Fruit fly (Drosophila melanogaster) whole organism, adult: Measurements from ENCODE around the gene Gr64f.

ENCODE experiments used
- CG11617 ChIP-seq: fragments of 200-800 bp; sonication (Bioruptor generic); optimal IDR thresholded peaks from 2 replicates; lab custom pipeline; 2017; ENCODE audit warnings: mild to moderate bottlenecking, missing biosample characterization, missing genetic modification reagents, missing genetic modification characterization
- CG14711 ChIP-seq: fragments of 200-800 bp; sonication (Bioruptor generic); optimal IDR thresholded peaks from 2 replicates; lab custom pipeline; 2018; ENCODE audit warnings: missing biosample characterization, mild to moderate bottlenecking, missing genetic modification characterization, moderate library complexity
- CG1620 ChIP-seq: fragments of 200-800 bp; sonication (Bioruptor generic); optimal IDR thresholded peaks from 2 replicates; lab custom pipeline; 2016; ENCODE audit warnings: missing biosample characterization, missing genetic modification characterization
- CG5204 ChIP-seq: fragments of 200-800 bp; sonication (Bioruptor generic); optimal IDR thresholded peaks from 2 replicates; lab custom pipeline; 2016; ENCODE audit warnings: missing biosample characterization, missing genetic modification characterization
- CG7045 ChIP-seq: fragments of 200-800 bp; sonication (Bioruptor generic); optimal IDR thresholded peaks from 2 replicates; lab custom pipeline; 2017; ENCODE audit warnings: missing biosample characterization, mild to moderate bottlenecking, missing genetic modification characterization
- Clk ChIP-seq: fragments of 200-800 bp; sonication (Bioruptor generic); optimal IDR thresholded peaks from 2 replicates; lab custom pipeline; 2017; ENCODE audit warnings: missing biosample characterization, missing genetic modification characterization
- bab1 ChIP-seq: fragments of 200-800 bp; sonication (Bioruptor generic); optimal IDR thresholded peaks from 3 replicates; lab custom pipeline; 2019; ENCODE audit warnings: missing biosample characterization, mild to moderate bottlenecking, missing genetic modification characterization, moderate library complexity
- cic ChIP-seq: fragments of 200-800 bp; sonication (Bioruptor generic); optimal IDR thresholded peaks from 2 replicates; lab custom pipeline; 2017; ENCODE audit warnings: missing biosample characterization, mild to moderate bottlenecking, missing genetic modification characterization, moderate library complexity
- cnc ChIP-seq, 2 experiments: fragments of >200 bp; optimal IDR thresholded peaks; 2 replicates each; lab custom pipeline; 2017
- tj ChIP-seq: fragments of 200-800 bp; sonication (Bioruptor generic); optimal IDR thresholded peaks from 3 replicates; lab custom pipeline; 2017; ENCODE audit warnings: missing biosample characterization, mild to moderate bottlenecking, missing genetic modification characterization, moderate library complexity
- toe ChIP-seq: fragments of 200-800 bp; sonication (Bioruptor generic); optimal IDR thresholded peaks from 2 replicates; lab custom pipeline; 2016; ENCODE audit warnings: missing biosample characterization, missing genetic modification characterization

DNA sequence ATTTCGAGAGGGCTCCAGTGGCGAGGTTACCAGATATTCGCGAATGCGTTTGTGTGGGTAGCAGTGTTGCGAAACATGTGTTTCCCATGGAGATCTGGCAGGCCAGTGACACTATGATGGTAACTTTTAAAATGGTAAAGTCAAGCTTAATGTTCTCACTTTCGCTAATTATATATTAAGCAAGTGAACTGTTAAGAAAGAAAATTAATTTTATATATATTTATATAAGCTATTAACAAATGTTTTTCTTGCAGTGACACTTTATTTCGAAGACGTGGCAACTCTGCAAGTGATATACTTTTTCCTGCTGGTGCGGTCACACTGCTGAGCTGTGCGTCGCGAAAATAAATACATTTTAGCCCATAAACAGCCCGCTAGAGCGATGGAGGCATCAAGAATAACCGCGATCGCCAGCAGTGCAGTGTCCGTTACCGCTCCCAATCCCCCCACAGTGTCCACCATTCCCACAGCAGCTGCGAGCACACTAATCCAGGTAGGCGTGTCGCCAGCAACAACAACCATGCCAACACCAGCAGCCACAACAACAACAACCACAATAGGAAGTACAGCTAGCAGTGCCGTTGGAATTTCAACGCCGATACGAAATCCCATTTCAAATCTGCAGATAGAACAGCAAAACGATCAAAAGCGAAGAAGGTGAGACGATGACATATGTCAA is 4.8 kb downstream of the Gr64f start, which contains the start of the genes CG11593 and Rcd5:
- TF ChIP-seq bab1 (GFP tag; lab: Kevin White, UChicago) = no peak
- peak; percentile 68 for TF ChIP-seq CG11617
- peak; percentile 62 for TF ChIP-seq CG5204 (GFP tag; lab: Kevin White, UChicago)
- no peak for TF ChIP-seq cnc (optimal IDR thresholded peaks at IDR 0.05; lab: Kevin White, UChicago)
- peak; percentile 23 for TF ChIP-seq tj (GFP tag; lab: Kevin White, UChicago)
- TF ChIP-seq cic (GFP tag; lab: Kevin White, UChicago) = no peak
- peak; percentile 84 for TF ChIP-seq CG14711
- peak; percentile 74 for TF ChIP-seq toe
- peak; percentile 67 for TF ChIP-seq CG7045 (GFP tag; lab: Kevin White, UChicago)
- TF ChIP-seq CG1620 (GFP tag; lab: Kevin White, UChicago) = peak; percentile 29
- TF ChIP-seq Clk (GFP tag; lab: Kevin White, UChicago) = peak; percentile 64
